Fruit fly (Drosophila melanogaster): ENCODE results near the gene CG4789.
A peak's percentile ranks its signal among the peaks of the same experiment; 100 is the strongest.

Gene CG4789

dm6 chrX:16814351-16814750 is 13.6 kb downstream of the CG4789 start (continued):
- peak; percentile 36 for TF ChIP-seq Med (GFP tag)
- peak; percentile 31 for TF ChIP-seq grau (tag; optimal IDR thresholded peaks at IDR 0.05)
- peak; percentile 32; the same call in 1 of the 2 replicates for TF ChIP-seq CG14441 (GFP tag; IDR thresholded peaks at IDR 0.05)
- peak; percentile 8 for TF ChIP-seq CG15269 (tag; optimal IDR thresholded peaks at IDR 0.05)
- no peak for TF ChIP-seq CG6813 (GFP tag; optimal IDR thresholded peaks at IDR 0.05)
- peak; percentile 9 for TF ChIP-seq phol (tag; optimal IDR thresholded peaks at IDR 0.05)
- peak; percentile 2 for TF ChIP-seq bcd (GFP tag; optimal IDR thresholded peaks at IDR 0.05)
- TF ChIP-seq gem (tag; optimal IDR thresholded peaks at IDR 0.05), result peak; percentile 15
- TF ChIP-seq slp2 (GFP tag; optimal IDR thresholded peaks at IDR 0.05), result no peak
- no peak for TF ChIP-seq hth (optimal IDR thresholded peaks at IDR 0.05)
- TF ChIP-seq CG2678 (tag; optimal IDR thresholded peaks at IDR 0.05), result peak; percentile 4
- peak in 1 of 2 experiments; percentile 20 for TF ChIP-seq Hr51 (GFP tag; optimal IDR thresholded peaks at IDR 0.05)
- peak; percentile 10 for TF ChIP-seq CG1603 (tag; optimal IDR thresholded peaks at IDR 0.05)
- no peak for TF ChIP-seq CG1792 (GFP tag; optimal IDR thresholded peaks at IDR 0.05)
- peak; percentile 3 for TF ChIP-seq CG17359 (tag; optimal IDR thresholded peaks at IDR 0.05)
- TF ChIP-seq CG13296 (GFP tag; optimal IDR thresholded peaks at IDR 0.05), result no peak

dm6 chrX:16815168-16815567 is 14.4 kb downstream of the CG4789 start:
- TF ChIP-seq CG10959 (GFP tag; IDR thresholded peaks at IDR 0.05) (no peak), oc (tag; optimal IDR thresholded peaks at IDR 0.05) (no peak), sqz (GFP tag; optimal IDR thresholded peaks at IDR 0.05) (no peak), CG12236 (GFP tag; optimal IDR thresholded peaks at IDR 0.05) (no peak), CG4424 (GFP tag; optimal IDR thresholded peaks at IDR 0.05) (peak; percentile 12), phol (tag; optimal IDR thresholded peaks at IDR 0.05) (peak; percentile 39), nerfin-1 (tag; optimal IDR thresholded peaks at IDR 0.05) (no peak), CG10543 (GFP tag; optimal IDR thresholded peaks at IDR 0.05) (no peak), CG17385 (GFP tag; optimal IDR thresholded peaks at IDR 0.05) (no peak), Med (GFP tag) (no peak), CG1024 (GFP tag; IDR thresholded peaks at IDR 0.05) (no peak), CG6272 (GFP tag; IDR thresholded peaks at IDR 0.05) (no peak), CG10147 (GFP tag; optimal IDR thresholded peaks at IDR 0.05) (no peak), CG3281 (GFP tag; optimal IDR thresholded peaks at IDR 0.05) (no peak), CG31224 (GFP tag; IDR thresholded peaks at IDR 0.05) (no peak), twi (tag; optimal IDR thresholded peaks at IDR 0.05) (no peak), Lhr (GFP tag; optimal IDR thresholded peaks at IDR 0.05) (no peak), gsb (GFP tag; IDR thresholded peaks at IDR 0.05) (no peak), Stat92E (GFP tag; optimal IDR thresholded peaks at IDR 0.05) (no peak), al (GFP tag; IDR thresholded peaks at IDR 0.05) (no peak), CG34422 (GFP tag; IDR thresholded peaks at IDR 0.05) (no peak), Doc2 (GFP tag; IDR thresholded peaks at IDR 0.05) (no peak), CG15269 (tag; optimal IDR thresholded peaks at IDR 0.05) (peak; percentile 9), Atf6 (GFP tag; IDR thresholded peaks at IDR 0.05) (0 out of 2 replicates have a peak, but pooled peaks have one; percentile 23), az2 (GFP tag; optimal IDR thresholded peaks at IDR 0.05) (no peak), CG2678 (tag; optimal IDR thresholded peaks at IDR 0.05) (peak; percentile 49), repo (GFP tag; optimal IDR thresholded peaks at IDR 0.05) (no peak), sug (tag; optimal IDR thresholded peaks at IDR 0.05) (no peak), CG9215 (GFP tag; IDR thresholded peaks at IDR 0.05) (no peak), croc (GFP tag; conservative IDR thresholded peaks at IDR 0.05) (peak; percentile 26; the same call in 1 of the 3 replicates), sr (GFP tag; IDR thresholded peaks at IDR 0.05) (no peak), CG11696 (GFP tag; IDR thresholded peaks at IDR 0.05) (peak; percentile 60), cg (GFP tag; optimal IDR thresholded peaks at IDR 0.05) (no peak), CG11085 (GFP tag; IDR thresholded peaks at IDR 0.05) (no peak), Hmx (GFP tag; optimal IDR thresholded peaks at IDR 0.05) (no peak), Ptx1 (GFP tag; IDR thresholded peaks at IDR 0.05) (peak; percentile 37), CG12391 (tag; optimal IDR thresholded peaks at IDR 0.05) (no peak), CG2202 (tag; optimal IDR thresholded peaks at IDR 0.05) (no peak)

All from whole organism, embryonic.